Fruit fly (Drosophila melanogaster): ENCODE data around the gene CG3285.
A peak's percentile ranks its signal among the peaks of the same experiment; 100 is the strongest.

The CG3285 gene

dm6 chr2L:3299142-3299541 lies 31.6 kb upstream of the CG3285 start:
- 0 out of 3 replicates have a peak, but pooled peaks have one; percentile 19 for TF ChIP-seq ci (GFP tag; IDR thresholded peaks at IDR 0.05)
- peak in 1 of 2 experiments; percentile 15 for TF ChIP-seq Pdp1 (GFP tag; optimal IDR thresholded peaks at IDR 0.05)
- peak; percentile 14 for TF ChIP-seq CG12769 (tag; optimal IDR thresholded peaks at IDR 0.05)
- TF ChIP-seq salm (tag; optimal IDR thresholded peaks at IDR 0.05), result peak; percentile 27
- peak; percentile 81 for TF ChIP-seq mirr (GFP tag; optimal IDR thresholded peaks at IDR 0.05)
- no peak for TF ChIP-seq Gug (GFP tag; IDR thresholded peaks at IDR 0.05)
- TF ChIP-seq Atf-2 (GFP tag; optimal IDR thresholded peaks at IDR 0.05), result no peak
- no peak for TF ChIP-seq otp (GFP tag; IDR thresholded peaks at IDR 0.05)
- peak; percentile 5 for TF ChIP-seq lab (GFP tag; optimal IDR thresholded peaks at IDR 0.05)
- TF ChIP-seq sug (tag; optimal IDR thresholded peaks at IDR 0.05), result peak; percentile 11
- TF ChIP-seq cwo (GFP tag; optimal IDR thresholded peaks at IDR 0.05), result peak; percentile 10
- no peak for TF ChIP-seq ato (GFP tag; IDR thresholded peaks at IDR 0.05; ENCODE audit: partially characterized antibody)
- TF ChIP-seq exex (tag; optimal IDR thresholded peaks at IDR 0.05), result peak; percentile 75

dm6 chr2L:3299803-3300202 lies 30.9 kb upstream of the CG3285 start:
- TF ChIP-seq CG11696 (GFP tag; IDR thresholded peaks at IDR 0.05), result peak; percentile 58
- peak; percentile 62 for TF ChIP-seq grau (tag; optimal IDR thresholded peaks at IDR 0.05)
- TF ChIP-seq nom (GFP tag; optimal IDR thresholded peaks at IDR 0.05), result peak; percentile 26
- TF ChIP-seq Med (GFP tag), result peak; percentile 36
- no peak for TF ChIP-seq her (GFP tag; optimal IDR thresholded peaks at IDR 0.05)
- peak; percentile 68 for TF ChIP-seq Nf-YC (tag; optimal IDR thresholded peaks at IDR 0.05)
- TF ChIP-seq sens (GFP tag), result peak; percentile 38
- peak; percentile 49 for TF ChIP-seq Nf-YB (GFP tag; optimal IDR thresholded peaks at IDR 0.05)
- TF ChIP-seq CG9817 (tag; optimal IDR thresholded peaks at IDR 0.05), result no peak
- no peak for TF ChIP-seq CG42726 (GFP tag; IDR thresholded peaks at IDR 0.05; ENCODE audit: partially characterized antibody)
- 0 out of 4 replicates have a peak, but pooled peaks have one; percentile 48 for TF ChIP-seq chinmo (GFP tag; IDR thresholded peaks at IDR 0.05; ENCODE audit: partially characterized antibody)
- no peak for TF ChIP-seq abd-A (tag; optimal IDR thresholded peaks at IDR 0.05)

dm6 chr2L:3301058-3301457 lies 29.7 kb upstream of the CG3285 start:
- TF ChIP-seq CG9215 (GFP tag; IDR thresholded peaks at IDR 0.05) (0 out of 2 replicates have a peak, but pooled peaks have one; percentile 10), CG2199 (GFP tag; IDR thresholded peaks at IDR 0.05) (0 out of 3 replicates have a peak, but pooled peaks have one; percentile 54), Meics (GFP tag; optimal IDR thresholded peaks at IDR 0.05) (peak; percentile 91), CG12769 (tag; optimal IDR thresholded peaks at IDR 0.05) (peak; percentile 5), CG2889 (GFP tag; IDR thresholded peaks at IDR 0.05) (0 out of 3 replicates have a peak, but pooled peaks have one; percentile 24), Med (GFP tag) (peak; percentile 17), CG6272 (GFP tag; IDR thresholded peaks at IDR 0.05) (no peak), CG12071 (GFP tag; optimal IDR thresholded peaks at IDR 0.05) (no peak), CG14441 (GFP tag; IDR thresholded peaks at IDR 0.05) (0 out of 2 replicates have a peak, but pooled peaks have one; percentile 11), Ets65A (GFP tag) (peak; percentile 66), Ravus (GFP tag; IDR thresholded peaks at IDR 0.05) (no peak), ttk (GFP tag; IDR thresholded peaks at IDR 0.05) (0 out of 2 replicates have a peak, but pooled peaks have one; percentile 16), lov (optimal IDR thresholded peaks at IDR 0.05) (no peak), lov (GFP tag; IDR thresholded peaks at IDR 0.05) (0 out of 3 replicates have a peak, but pooled peaks have one; percentile 26)

Data from whole organism, embryonic.